Worm (Caenorhabditis elegans) whole organism, L1 larva: Measurements from ENCODE around the gene nspg-5.

Experiments
- C04F5.9 ChIP-seq: sonication (generic microtip); optimal IDR thresholded peaks from 2 replicates; lab custom pipeline; 2016; ENCODE audit warnings: missing genetic modification characterization, missing compliant biosample characterization
- F16B12.6 ChIP-seq: fragments of 150-350 bp; optimal IDR thresholded peaks from 2 replicates; lab custom pipeline; 2014; ENCODE audit warnings: missing biosample characterization, missing genetic modification characterization
- alr-1 ChIP-seq: fragments of 200-800 bp; sonication (Bioruptor generic); optimal IDR thresholded peaks from 2 replicates; lab custom pipeline; 2018; ENCODE audit warnings: borderline replicate concordance, mild to moderate bottlenecking, missing genetic modification characterization, missing compliant biosample characterization
- aly-2 ChIP-seq: fragments of 150-350 bp; optimal IDR thresholded peaks from 2 replicates; lab custom pipeline; 2014; ENCODE audit warnings: missing biosample characterization, missing genetic modification characterization
- blmp-1 ChIP-seq: fragments of 150-350 bp; optimal IDR thresholded peaks from 2 replicates; lab custom pipeline; 2014; ENCODE audit warnings: missing biosample characterization, missing genetic modification characterization
- ceh-63 ChIP-seq: fragments of 200-800 bp; sonication (Bioruptor generic); optimal IDR thresholded peaks from 2 replicates; lab custom pipeline; 2018; ENCODE audit warnings: mild to moderate bottlenecking, missing genetic modification characterization, missing compliant biosample characterization
- ceh-88 ChIP-seq: fragments of 200-800 bp; sonication (Bioruptor generic); IDR thresholded peaks from 2 replicates; pipeline ENCODE4 v1.3.6; 2022; ENCODE audit warnings: missing genetic modification characterization, missing compliant biosample characterization
- dpl-1 ChIP-seq, 3 experiments: fragments of 150-350 bp in 2 of 3; sonication (generic microtip) in 1 of 3; optimal IDR thresholded peaks; 2 replicates each; lab custom pipeline; 2014 to 2017; ENCODE audit warnings: missing biosample characterization in 3 of 3, missing genetic modification characterization in 3 of 3, missing genetic modification reagents in 3 of 3
- egl-13 ChIP-seq: sonication (generic microtip); optimal IDR thresholded peaks from 2 replicates; lab custom pipeline; 2016; ENCODE audit warnings: missing genotype, missing genetic modification reagents, missing genetic modification characterization, missing compliant biosample characterization
- elt-3 ChIP-seq, 6 experiments: fragments of 150-350 bp in 1 of 6; sonication (generic microtip); optimal IDR thresholded peaks; 2 replicates each; lab custom pipeline; 2017 to 2018; ENCODE audit warnings: missing biosample characterization in 6 of 6, missing genetic modification characterization in 6 of 6, inconsistent platforms in 1 of 6
- grh-1 ChIP-seq: fragments of 200-800 bp; sonication (Bioruptor generic); IDR thresholded peaks from 2 replicates; pipeline ENCODE4 v1.3.6; 2022; ENCODE audit warnings: missing genetic modification reagents, missing genetic modification characterization, missing compliant biosample characterization
- lin-13 ChIP-seq: fragments of 150-350 bp; optimal IDR thresholded peaks from 2 replicates; lab custom pipeline; 2014; ENCODE audit warnings: missing biosample characterization, missing genetic modification reagents, missing genetic modification characterization
- lin-14 ChIP-seq: fragments of 200-800 bp; sonication (Bioruptor generic); optimal IDR thresholded peaks from 2 replicates; lab custom pipeline; 2018; ENCODE audit warnings: mild to moderate bottlenecking, missing genetic modification characterization, moderate library complexity, missing compliant biosample characterization
- lin-35 ChIP-seq, 2 experiments: fragments of 150-350 bp; optimal IDR thresholded peaks; 2 replicates each; lab custom pipeline; 2014; ENCODE audit warnings: missing biosample characterization in 2 of 2, missing genetic modification characterization in 2 of 2, missing genetic modification reagents in 2 of 2
- lin-39 ChIP-seq: fragments of 150-350 bp; optimal IDR thresholded peaks from 2 replicates; lab custom pipeline; 2014; ENCODE audit warnings: missing biosample characterization, missing genetic modification reagents, missing genetic modification characterization
- lir-3 ChIP-seq: sonication (generic microtip); optimal IDR thresholded peaks from 2 replicates; lab custom pipeline; 2016; ENCODE audit warnings: mild to moderate bottlenecking, missing genetic modification characterization, moderate library complexity, missing compliant biosample characterization; ENCODE audit not compliant: poor library complexity
- mab-9 ChIP-seq: fragments of 200-800 bp; sonication (Bioruptor generic); IDR thresholded peaks from 2 replicates; pipeline ENCODE4 v1.3.6; 2022; ENCODE audit warnings: missing genetic modification reagents, missing genetic modification characterization, missing compliant biosample characterization
- mef-2 ChIP-seq: fragments of 150-350 bp; optimal IDR thresholded peaks from 2 replicates; lab custom pipeline; 2014; ENCODE audit warnings: missing biosample characterization, missing genetic modification characterization
- nhr-28 ChIP-seq: fragments of 150-350 bp; optimal IDR thresholded peaks from 2 replicates; lab custom pipeline; 2014; ENCODE audit warnings: missing biosample characterization, missing genetic modification characterization
- nhr-71 ChIP-seq: sonication (generic microtip); optimal IDR thresholded peaks from 2 replicates; lab custom pipeline; 2016; ENCODE audit warnings: mild to moderate bottlenecking, missing genetic modification characterization, moderate library complexity, missing compliant biosample characterization
- nhr-77 ChIP-seq: fragments of 150-350 bp; optimal IDR thresholded peaks from 2 replicates; lab custom pipeline; 2014; ENCODE audit warnings: missing biosample characterization, missing genetic modification characterization
- nhr-85 ChIP-seq: sonication (generic microtip); peaks from one replicate; lab custom pipeline; 2016; ENCODE audit warnings: missing genetic modification characterization, inconsistent platforms, missing compliant biosample characterization
- nhr-90 ChIP-seq: sonication (generic microtip); optimal IDR thresholded peaks from 2 replicates; lab custom pipeline; 2016; ENCODE audit warnings: mild to moderate bottlenecking, missing genetic modification characterization, missing compliant biosample characterization; ENCODE audit not compliant: poor library complexity
- rnt-1 ChIP-seq: sonication (generic microtip); optimal IDR thresholded peaks from 2 replicates; lab custom pipeline; 2016; ENCODE audit warnings: mild to moderate bottlenecking, missing genetic modification characterization, moderate library complexity, missing compliant biosample characterization
- snu-23 ChIP-seq: sonication (generic microtip); optimal IDR thresholded peaks from 2 replicates; lab custom pipeline; 2016; ENCODE audit warnings: missing genetic modification characterization, missing compliant biosample characterization
- sup-37 ChIP-seq: fragments of 200-800 bp; sonication (Bioruptor generic); optimal IDR thresholded peaks from 2 replicates; lab custom pipeline; 2018; ENCODE audit warnings: mild to moderate bottlenecking, missing genetic modification characterization, missing compliant biosample characterization
- swsn-7 ChIP-seq: sonication (generic microtip); optimal IDR thresholded peaks from 2 replicates; lab custom pipeline; 2016; ENCODE audit warnings: missing genetic modification characterization, missing compliant biosample characterization
- unc-130 ChIP-seq: fragments of 150-350 bp; optimal IDR thresholded peaks from 2 replicates; lab custom pipeline; 2017; ENCODE audit warnings: missing biosample characterization, missing genetic modification characterization, inconsistent platforms
- unc-86 ChIP-seq: sonication (generic microtip); optimal IDR thresholded peaks from 2 replicates; lab custom pipeline; 2016; ENCODE audit warnings: missing genetic modification characterization, missing compliant biosample characterization
- vab-15 ChIP-seq: sonication (generic microtip); optimal IDR thresholded peaks from 2 replicates; lab custom pipeline; 2017; ENCODE audit warnings: missing genotype, mild to moderate bottlenecking, missing genetic modification characterization, missing compliant biosample characterization
- xbp-1 ChIP-seq: sonication (generic microtip); optimal IDR thresholded peaks from 2 replicates; lab custom pipeline; 2016; ENCODE audit warnings: missing genetic modification characterization, missing compliant biosample characterization
- zip-4 ChIP-seq: fragments of 200-800 bp; sonication (Bioruptor generic); optimal IDR thresholded peaks from 2 replicates; lab custom pipeline; 2018; ENCODE audit warnings: mild to moderate bottlenecking, missing genetic modification characterization, moderate library complexity, missing compliant biosample characterization
- ztf-4 ChIP-seq: fragments of 150-350 bp; optimal IDR thresholded peaks from 2 replicates; lab custom pipeline; 2014; ENCODE audit warnings: missing biosample characterization, missing genetic modification characterization

Gene nspg-5

DNA sequence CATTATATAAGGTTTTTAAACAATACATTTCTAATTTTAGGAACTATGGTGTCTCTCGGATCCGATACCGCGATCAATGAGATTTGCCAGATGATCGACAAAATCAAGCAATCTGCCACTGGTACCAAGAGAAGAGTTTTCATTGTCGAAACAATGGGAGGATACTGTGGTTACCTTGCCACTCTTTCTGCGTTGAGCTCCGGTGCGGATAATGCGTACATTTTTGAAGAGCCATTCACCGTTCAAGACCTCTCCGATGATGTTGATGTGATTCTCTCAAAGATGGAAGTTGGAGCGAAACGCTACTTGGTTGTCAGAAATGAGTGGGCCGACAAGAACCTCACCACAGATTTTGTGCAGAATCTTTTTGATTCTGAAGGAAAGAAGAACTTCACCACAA, 38.2 kb upstream of the nspg-5 start:
- no peak for TF ChIP-seq unc-86
- TF ChIP-seq zip-4 (GFP tag; lab: Kevin White, UChicago), result no peak
- no peak for TF ChIP-seq mef-2
- no peak for TF ChIP-seq xbp-1 (tag; lab: Kevin White, UChicago)
- TF ChIP-seq lin-13 (GFP tag; lab: Kevin White, UChicago), result no peak
- no peak for TF ChIP-seq egl-13
- no peak for TF ChIP-seq ztf-4
- no peak for TF ChIP-seq sup-37
- TF ChIP-seq vab-15 (tag; lab: Kevin White, UChicago), result no peak
- no peak for TF ChIP-seq nhr-28
- no peak for TF ChIP-seq nhr-77 (tag; lab: Kevin White, UChicago)
- no peak for TF ChIP-seq C04F5.9 (tag; lab: Kevin White, UChicago)
- no peak for TF ChIP-seq alr-1 (tag; lab: Kevin White, UChicago)
- no peak for TF ChIP-seq dpl-1 (GFP tag; optimal IDR thresholded peaks at IDR 0.05; lab: Kevin White, UChicago)
- no peak for TF ChIP-seq aly-2 (tag; lab: Kevin White, UChicago)
- no peak for TF ChIP-seq grh-1 (GFP tag; lab: Robert Waterston, UW)
- no peak for TF ChIP-seq swsn-7

DNA sequence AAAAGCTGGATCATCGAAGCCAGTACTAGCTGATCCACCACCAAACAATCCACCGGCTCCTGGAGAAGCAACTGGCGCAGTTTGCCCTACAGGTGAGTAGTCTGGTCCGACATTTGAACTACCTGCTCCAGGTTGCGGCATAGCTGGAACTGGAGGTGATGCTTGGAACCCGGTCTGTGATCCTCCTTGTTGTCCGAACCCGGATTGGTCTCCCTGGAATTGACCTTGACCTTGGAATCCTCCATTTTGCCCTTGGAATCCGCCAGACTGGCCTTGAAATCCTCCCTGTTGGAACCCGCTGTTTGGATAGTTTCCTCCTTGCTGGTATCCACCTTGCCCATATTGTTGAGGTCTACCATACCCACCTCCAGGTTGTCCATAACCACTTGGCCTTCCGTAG, 35.9 kb upstream of the nspg-5 start:
- TF ChIP-seq unc-130 (tag; lab: Kevin White, UChicago) (no peak), F16B12.6 (tag; lab: Kevin White, UChicago) (no peak), nhr-90 (tag; lab: Kevin White, UChicago) (no peak), lin-39 (no peak)

ce11 chrX:2946508-2947005, 35.3 kb upstream of the nspg-5 start, which contains the start of the genes Y41G9A.10 and Y41G9A.5:
Gene Y41G9A.10, minus strand, starts transcription at chrX:2946558.
Gene Y41G9A.5, plus strand, starts transcription at chrX:2946667.
- TF ChIP-seq nhr-85 (tag; lab: Kevin White, UChicago) (peak; percentile 81), lin-14 (GFP tag; lab: Kevin White, UChicago) (peak; percentile 57), blmp-1 (peak; percentile 80), lin-35 (GFP tag; optimal IDR thresholded peaks at IDR 0.05; lab: Kevin White, UChicago) (no peak), elt-3 (tag; optimal IDR thresholded peaks at IDR 0.05; lab: Kevin White, UChicago) (peak in 4 of 6 experiments; percentile 34 to 79 (median 66)), snu-23 (GFP tag; lab: Kevin White, UChicago) (peak; percentile 4)

DNA sequence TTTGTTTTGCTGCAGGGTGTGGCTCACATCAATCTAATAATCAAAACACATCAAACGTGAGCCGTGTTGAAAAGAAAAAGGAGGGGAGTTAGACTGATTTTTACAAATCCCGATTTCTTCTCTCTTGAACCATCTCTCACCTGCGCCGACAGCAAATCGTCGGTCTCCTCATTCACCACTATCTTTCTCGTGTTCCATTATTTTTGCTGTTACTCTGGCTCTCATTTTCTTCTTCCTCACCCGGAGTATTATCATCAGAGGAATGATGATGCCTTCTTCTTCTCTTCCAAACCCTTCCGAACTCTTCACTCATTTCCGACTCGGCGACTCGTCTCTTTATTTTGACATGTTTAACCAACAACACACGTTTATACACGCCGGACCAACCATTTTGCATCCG, 31.6 kb upstream of the nspg-5 start:
- peak; percentile 55 for TF ChIP-seq lin-14 (GFP tag; lab: Kevin White, UChicago)
- TF ChIP-seq nhr-71, result peak; percentile 55
- TF ChIP-seq rnt-1 (tag; lab: Kevin White, UChicago), result peak; percentile 8
- TF ChIP-seq lir-3 (tag; lab: Kevin White, UChicago), result no peak
- no peak for TF ChIP-seq ceh-63 (GFP tag; lab: Kevin White, UChicago)

ce11 chrX:2953522-2954032, 28.2 kb upstream of the nspg-5 start:
- 0 out of 2 replicates have a peak, but pooled peaks have one; percentile 12 for TF ChIP-seq mab-9
- no peak for TF ChIP-seq ceh-88 (GFP tag; lab: Robert Waterston, UW)
- TF ChIP-seq lin-14 (GFP tag; lab: Kevin White, UChicago), result peak; percentile 72
